Comparison of ENCODE assay signal across 5 fruit fly cellular contexts in the genomic region with DNA sequence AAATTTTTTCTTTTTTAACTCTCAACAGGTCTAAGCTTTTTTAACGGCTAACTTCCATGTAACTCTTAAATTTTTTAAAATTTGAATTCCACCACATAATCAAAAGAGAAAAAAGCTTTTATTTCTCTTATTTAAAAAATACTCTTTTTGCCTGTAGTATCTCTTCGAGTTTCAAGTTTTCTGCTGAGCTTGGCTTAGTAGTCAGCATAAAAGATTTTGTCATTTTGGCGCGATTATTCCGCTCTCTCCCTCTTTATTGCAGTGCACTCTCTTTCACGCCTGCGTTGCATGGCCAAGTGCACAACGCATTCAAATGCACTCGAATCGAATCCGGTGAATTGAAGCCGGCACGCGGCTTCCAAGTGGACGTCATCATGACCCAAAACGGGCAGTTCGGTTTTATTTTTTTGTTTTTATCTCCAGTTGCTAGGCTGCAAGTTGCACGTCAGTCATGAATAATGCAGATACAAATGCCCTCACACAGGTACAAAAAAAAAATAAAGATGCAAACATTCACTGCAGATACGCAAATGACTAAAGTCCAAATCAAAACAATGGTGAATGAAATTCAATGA.
TF ChIP-seq lines count a peak whose summit lies in the region.

No protein-coding gene starts in this region.

- no peak for TF ChIP-seq CTCF in whole organism, embryonic (GFP tag; optimal IDR thresholded peaks at IDR 0.05; lab: Kevin White, UChicago)

TF ChIP-seq in whole organism, adult, 20 proteins besides CTCF, POLR2A, EP300 and RAD21 (continues in another document):
- TF ChIP-seq Clk (GFP tag; optimal IDR thresholded peaks at IDR 0.05; lab: Kevin White, UChicago) (no peak), tj (GFP tag; optimal IDR thresholded peaks at IDR 0.05; lab: Kevin White, UChicago) (peak; percentile 100), Hr96 (GFP tag; optimal IDR thresholded peaks at IDR 0.05; lab: Kevin White, UChicago) (no peak), CG12768 (GFP tag; optimal IDR thresholded peaks at IDR 0.05; lab: Kevin White, UChicago) (peak; percentile 37), CG5204 (GFP tag; optimal IDR thresholded peaks at IDR 0.05; lab: Kevin White, UChicago) (no peak), pad (GFP tag; optimal IDR thresholded peaks at IDR 0.05; lab: Kevin White, UChicago) (no peak), bab1 (GFP tag; optimal IDR thresholded peaks at IDR 0.05; lab: Kevin White, UChicago) (no peak), cnc (optimal IDR thresholded peaks at IDR 0.05; lab: Kevin White, UChicago) (no peak), cic (GFP tag; optimal IDR thresholded peaks at IDR 0.05; lab: Kevin White, UChicago) (peak; percentile 65), Mnt (GFP tag; optimal IDR thresholded peaks at IDR 0.05; lab: Kevin White, UChicago) (no peak), CG11617 (GFP tag; optimal IDR thresholded peaks at IDR 0.05; lab: Kevin White, UChicago) (no peak), CG7045 (GFP tag; optimal IDR thresholded peaks at IDR 0.05; lab: Kevin White, UChicago) (no peak), CG33017 (tag; optimal IDR thresholded peaks at IDR 0.05; lab: Kevin White, UChicago) (no peak), kay (GFP tag; lab: Kevin White, UChicago; ENCODE audit: borderline replicate concordance) (peak; percentile 96), ovo (GFP tag; optimal IDR thresholded peaks at IDR 0.05; lab: Kevin White, UChicago) (no peak), CG1620 (GFP tag; optimal IDR thresholded peaks at IDR 0.05; lab: Kevin White, UChicago) (no peak), CG14711 (tag; optimal IDR thresholded peaks at IDR 0.05; lab: Kevin White, UChicago) (peak; percentile 14)

TF ChIP-seq in whole organism, embryonic, 481 proteins besides CTCF, POLR2A, EP300 and RAD21 (continues in another document):
- TF ChIP-seq ac (GFP tag; optimal IDR thresholded peaks at IDR 0.05; lab: Kevin White, UChicago) = no peak
- TF ChIP-seq klu (GFP tag; IDR thresholded peaks at IDR 0.05; lab: Robert Waterston, UW) = no peak
- peak; percentile 57 to 84 for TF ChIP-seq Trl (optimal IDR thresholded peaks at IDR 0.05; lab: Kevin White, UChicago)
- TF ChIP-seq Trl (GFP tag; optimal IDR thresholded peaks at IDR 0.05; lab: Kevin White, UChicago) = no peak
- TF ChIP-seq ato (GFP tag; IDR thresholded peaks at IDR 0.05; lab: Robert Waterston, UW; ENCODE audit: partially characterized antibody) = no peak
- TF ChIP-seq CG16815 (GFP tag; optimal IDR thresholded peaks at IDR 0.05; lab: Kevin White, UChicago) = no peak
- peak in 1 of 2 experiments; percentile 44 for TF ChIP-seq bsh (GFP tag; optimal IDR thresholded peaks at IDR 0.05; lab: Kevin White, UChicago)
- TF ChIP-seq CG6272 (GFP tag; IDR thresholded peaks at IDR 0.05; lab: Robert Waterston, UW) = no peak
- no peak for TF ChIP-seq dysf (GFP tag; IDR thresholded peaks at IDR 0.05; lab: Robert Waterston, UW)
- no peak for TF ChIP-seq CG8089 (GFP tag; optimal IDR thresholded peaks at IDR 0.05; lab: Kevin White, UChicago)
- TF ChIP-seq CG1647 (GFP tag; optimal IDR thresholded peaks at IDR 0.05; lab: Kevin White, UChicago) = no peak
- no peak for TF ChIP-seq NC2β (GFP tag; optimal IDR thresholded peaks at IDR 0.05; lab: Kevin White, UChicago)
- no peak for TF ChIP-seq ftz-f1 (GFP tag; optimal IDR thresholded peaks at IDR 0.05; lab: Kevin White, UChicago)
- peak; percentile 33; the same call in 1 of the 2 replicates for TF ChIP-seq vvl (GFP tag; IDR thresholded peaks at IDR 0.05; lab: Robert Waterston, UW)
- TF ChIP-seq zen2 (GFP tag; IDR thresholded peaks at IDR 0.05; lab: Robert Waterston, UW; ENCODE audit: partially characterized antibody) = no peak
- TF ChIP-seq otp (GFP tag; IDR thresholded peaks at IDR 0.05; lab: Robert Waterston, UW) = no peak
- no peak for TF ChIP-seq CG11247 (GFP tag; IDR thresholded peaks at IDR 0.05; lab: Robert Waterston, UW)

TF ChIP-seq in whole organism, prepupa, 60 proteins besides CTCF, POLR2A, EP300 and RAD21 (continues in another document):
- TF ChIP-seq Sox15 (GFP tag; optimal IDR thresholded peaks at IDR 0.05; lab: Kevin White, UChicago) = no peak
- TF ChIP-seq CG34406 (GFP tag; optimal IDR thresholded peaks at IDR 0.05; lab: Kevin White, UChicago) = no peak
- no peak for TF ChIP-seq Eip93F (GFP tag; optimal IDR thresholded peaks at IDR 0.05; lab: Kevin White, UChicago)
- TF ChIP-seq net (GFP tag; optimal IDR thresholded peaks at IDR 0.05; lab: Kevin White, UChicago) = no peak
- no peak for TF ChIP-seq CG8632 (GFP tag; optimal IDR thresholded peaks at IDR 0.05; lab: Kevin White, UChicago)
- TF ChIP-seq CG16779 (tag; optimal IDR thresholded peaks at IDR 0.05; lab: Kevin White, UChicago) = no peak
- TF ChIP-seq CG32006 (GFP tag; optimal IDR thresholded peaks at IDR 0.05; lab: Kevin White, UChicago) = no peak
- peak; percentile 3 for TF ChIP-seq CG6854 (GFP tag; optimal IDR thresholded peaks at IDR 0.05; lab: Kevin White, UChicago)
- no peak for TF ChIP-seq CG3919 (GFP tag; optimal IDR thresholded peaks at IDR 0.05; lab: Kevin White, UChicago)
- TF ChIP-seq salr (GFP tag; optimal IDR thresholded peaks at IDR 0.05; lab: Kevin White, UChicago) = no peak
- no peak for TF ChIP-seq esn (GFP tag; optimal IDR thresholded peaks at IDR 0.05; lab: Kevin White, UChicago)
- TF ChIP-seq Hr38 (GFP tag; optimal IDR thresholded peaks at IDR 0.05; lab: Kevin White, UChicago) = no peak
- TF ChIP-seq OdsH (GFP tag; optimal IDR thresholded peaks at IDR 0.05; lab: Kevin White, UChicago) = no peak
- TF ChIP-seq CG6276 (GFP tag; optimal IDR thresholded peaks at IDR 0.05; lab: Kevin White, UChicago) = no peak
- TF ChIP-seq Ets21C (GFP tag; optimal IDR thresholded peaks at IDR 0.05; lab: Kevin White, UChicago) = no peak
- TF ChIP-seq Hr4 (GFP tag; optimal IDR thresholded peaks at IDR 0.05; lab: Kevin White, UChicago) = no peak
- TF ChIP-seq Hr39 (GFP tag; optimal IDR thresholded peaks at IDR 0.05; lab: Kevin White, UChicago) = no peak
- TF ChIP-seq Ets96B (tag; optimal IDR thresholded peaks at IDR 0.05; lab: Kevin White, UChicago) = no peak
- no peak for TF ChIP-seq CG1621 (tag; optimal IDR thresholded peaks at IDR 0.05; lab: Kevin White, UChicago)

TF ChIP-seq in whole organism, pupa, 21 proteins besides CTCF, POLR2A, EP300 and RAD21:
- TF ChIP-seq EcR (GFP tag; optimal IDR thresholded peaks at IDR 0.05; lab: Kevin White, UChicago) (peak; percentile 80), Pif1B (GFP tag; optimal IDR thresholded peaks at IDR 0.05; lab: Kevin White, UChicago) (no peak), CG4496 (GFP tag; IDR thresholded peaks at IDR 0.05; lab: Robert Waterston, UW) (peak; percentile 44; the same call in 1 of the 3 replicates)

TF ChIP-seq in whole organism, wandering third instar larva, 38 proteins besides CTCF, POLR2A, EP300 and RAD21:
- peak; percentile 1 for TF ChIP-seq h (GFP tag; optimal IDR thresholded peaks at IDR 0.05; lab: Kevin White, UChicago)
- TF ChIP-seq CrebA (GFP tag; optimal IDR thresholded peaks at IDR 0.05; lab: Kevin White, UChicago; ENCODE audit: borderline replicate concordance) = peak; percentile 74
- TF ChIP-seq dsf (GFP tag; optimal IDR thresholded peaks at IDR 0.05; lab: Kevin White, UChicago; ENCODE audit: borderline replicate concordance) = no peak
- peak; percentile 64 for TF ChIP-seq Dif (GFP tag; optimal IDR thresholded peaks at IDR 0.05; lab: Kevin White, UChicago; ENCODE audit: partially characterized antibody)
- TF ChIP-seq jim (GFP tag; optimal IDR thresholded peaks at IDR 0.05; lab: Kevin White, UChicago) = no peak
- no peak for TF ChIP-seq lola (GFP tag; optimal IDR thresholded peaks at IDR 0.05; lab: Kevin White, UChicago)
TF ChIP-seq in whole organism, wandering third instar larva: peak in this region for 3.
